Fruit fly (Drosophila melanogaster) whole organism, embryonic: ENCODE measurements around the gene CG42847.
A peak's percentile ranks its signal among the peaks of the same experiment; 100 is the strongest.

Source experiments
- Adf1 ChIP-seq: fragments of 200-800 bp; sonication (Bioruptor generic); IDR thresholded peaks from 2 replicates; pipeline ENCODE4 v1.3.6; 2022; ENCODE audit warnings: missing biosample characterization, missing genetic modification characterization
- Asciz ChIP-seq: fragments of 200-800 bp; sonication (Bioruptor generic); optimal IDR thresholded peaks from 2 replicates; lab custom pipeline; 2017; ENCODE audit warnings: missing biosample characterization, mild to moderate bottlenecking, missing genetic modification characterization, missing genetic modification reagents
- B-H2 ChIP-seq: fragments of 200-800 bp; sonication (Bioruptor generic); optimal IDR thresholded peaks from 2 replicates; lab custom pipeline; 2018; ENCODE audit warnings: missing biosample characterization, mild to moderate bottlenecking, missing genetic modification characterization
- CG10431 ChIP-seq: fragments of 200-800 bp; sonication (Bioruptor generic); optimal IDR thresholded peaks from 3 replicates; lab custom pipeline; 2018; ENCODE audit warnings: missing biosample characterization, mild to moderate bottlenecking, missing genetic modification characterization
- CG10543 ChIP-seq: fragments of 200-800 bp; sonication (Bioruptor generic); optimal IDR thresholded peaks from 3 replicates; lab custom pipeline; 2017; ENCODE audit warnings: missing biosample characterization, mild to moderate bottlenecking, missing genetic modification characterization, moderate library complexity
- CG12104 ChIP-seq: fragments of 200-800 bp; sonication (Bioruptor generic); optimal IDR thresholded peaks from 3 replicates; lab custom pipeline; 2016; ENCODE audit warnings: missing biosample characterization, missing genetic modification characterization
- CG16815 ChIP-seq: fragments of 200-800 bp; sonication (Bioruptor generic); optimal IDR thresholded peaks from 3 replicates; lab custom pipeline; 2017; ENCODE audit warnings: missing biosample characterization, mild to moderate bottlenecking, missing genetic modification characterization
- CG17612 ChIP-seq: fragments of 200-800 bp; sonication (Bioruptor generic); IDR thresholded peaks from 2 replicates; pipeline ENCODE4 v1.3.6; 2022; ENCODE audit warnings: missing biosample characterization, missing genetic modification characterization
- CG2199 ChIP-seq: fragments of 200-800 bp; sonication (Bioruptor generic); IDR thresholded peaks from 3 replicates; pipeline ENCODE4 v1.3.6; 2022; ENCODE audit warnings: missing biosample characterization, missing genetic modification characterization
- CG2678 ChIP-seq: fragments of 200-800 bp; sonication (Bioruptor generic); optimal IDR thresholded peaks from 3 replicates; lab custom pipeline; 2019; ENCODE audit warnings: missing biosample characterization, mild to moderate bottlenecking, missing genetic modification characterization, moderate library complexity
- CG30020 ChIP-seq: fragments of 200-800 bp; optimal IDR thresholded peaks from 2 replicates; lab custom pipeline; 2019; ENCODE audit warnings: missing biosample characterization, mild to moderate bottlenecking, missing genetic modification characterization, moderate library complexity
- CG3163 ChIP-seq: fragments of 200-800 bp; sonication (Bioruptor generic); optimal IDR thresholded peaks from 3 replicates; lab custom pipeline; 2016; ENCODE audit warnings: missing biosample characterization, missing genetic modification characterization
- CG33213 ChIP-seq: fragments of 200-800 bp; sonication (Bioruptor generic); optimal IDR thresholded peaks from 3 replicates; lab custom pipeline; 2016; ENCODE audit warnings: missing biosample characterization, missing genetic modification characterization
- CG33557 ChIP-seq: fragments of 200-800 bp; sonication (Bioruptor generic); optimal IDR thresholded peaks from 2 replicates; lab custom pipeline; 2019; ENCODE audit warnings: missing biosample characterization, mild to moderate bottlenecking, missing genetic modification characterization, moderate library complexity
- CG3407 ChIP-seq: fragments of 200-800 bp; sonication (Bioruptor generic); optimal IDR thresholded peaks from 2 replicates; lab custom pipeline; 2018; ENCODE audit warnings: missing biosample characterization, mild to moderate bottlenecking, missing genetic modification characterization
- CG34422 ChIP-seq: fragments of 200-800 bp; sonication (Bioruptor generic); IDR thresholded peaks from 3 replicates; pipeline ENCODE4 v1.3.6; 2022; ENCODE audit warnings: missing biosample characterization, missing genetic modification characterization
- CG3995 ChIP-seq: fragments of 200-800 bp; sonication (Bioruptor generic); optimal IDR thresholded peaks from 3 replicates; lab custom pipeline; 2016; ENCODE audit warnings: missing biosample characterization, missing genetic modification characterization
- CG4282 ChIP-seq: fragments of 200-800 bp; sonication (Bioruptor generic); optimal IDR thresholded peaks from 2 replicates; lab custom pipeline; 2016; ENCODE audit warnings: missing biosample characterization, missing genetic modification characterization
- CG5245 ChIP-seq: fragments of 200-800 bp; sonication (Bioruptor generic); optimal IDR thresholded peaks from 3 replicates; lab custom pipeline; 2016; ENCODE audit warnings: missing biosample characterization, missing genetic modification characterization
- CG7963 ChIP-seq: fragments of 200-800 bp; sonication (Bioruptor generic); IDR thresholded peaks from 3 replicates; pipeline ENCODE4 v1.3.6; 2022; ENCODE audit warnings: missing biosample characterization, missing genetic modification characterization; ENCODE audit not compliant: partially characterized antibody
- CG9797 ChIP-seq: fragments of 200-800 bp; sonication (Bioruptor generic); optimal IDR thresholded peaks from 3 replicates; lab custom pipeline; 2018; ENCODE audit warnings: missing biosample characterization, mild to moderate bottlenecking, missing genetic modification characterization
- Dfd ChIP-seq, 2 experiments: fragments of >200 bp; optimal IDR thresholded peaks; 2 replicates each; lab custom pipeline; 2017; ENCODE audit warnings: missing biosample characterization in 2 of 2, missing genetic modification characterization in 2 of 2
- Drgx ChIP-seq: fragments of 200-800 bp; sonication (Bioruptor generic); IDR thresholded peaks from 2 replicates; pipeline ENCODE4 v1.3.6; 2022; ENCODE audit warnings: missing biosample characterization, missing genetic modification characterization
- Med ChIP-seq: fragments of 200-800 bp; sonication (Bioruptor generic); peaks from one replicate; lab custom pipeline; 2016; ENCODE audit warnings: missing biosample characterization, missing genetic modification characterization, mild to moderate bottlenecking, inconsistent platforms, moderate library complexity
- Pdp1 ChIP-seq, 2 experiments: fragments of 200-800 bp; sonication (Bioruptor generic); optimal IDR thresholded peaks; 3 replicates each; lab custom pipeline; 2016; ENCODE audit warnings: missing biosample characterization in 2 of 2, missing genetic modification characterization in 2 of 2, mild to moderate bottlenecking in 1 of 2, moderate library complexity in 1 of 2
- Spps ChIP-seq: fragments of 200-800 bp; sonication (Bioruptor generic); optimal IDR thresholded peaks from 2 replicates; lab custom pipeline; 2018; ENCODE audit warnings: missing biosample characterization, mild to moderate bottlenecking, missing genetic modification characterization
- Vsx1 ChIP-seq: fragments of 200-800 bp; sonication (Bioruptor generic); optimal IDR thresholded peaks from 2 replicates; lab custom pipeline; 2017; ENCODE audit warnings: missing biosample characterization, mild to moderate bottlenecking, missing genetic modification characterization, missing genetic modification reagents
- aop ChIP-seq: fragments of 200-800 bp; sonication (Bioruptor generic); IDR thresholded peaks from 2 replicates; pipeline ENCODE4 v1.3.6; 2022; ENCODE audit warnings: missing biosample characterization, missing genetic modification characterization
- crol ChIP-seq: fragments of 200-800 bp; sonication (Bioruptor generic); IDR thresholded peaks from 2 replicates; pipeline ENCODE4 v1.3.6; 2022; ENCODE audit warnings: missing biosample characterization, missing genetic modification characterization
- da ChIP-seq: fragments of 200-800 bp; sonication (Bioruptor generic); optimal IDR thresholded peaks from 2 replicates; lab custom pipeline; 2016; ENCODE audit warnings: missing biosample characterization, missing genetic modification characterization
- disco-r ChIP-seq: fragments of 200-800 bp; sonication (Bioruptor generic); optimal IDR thresholded peaks from 2 replicates; lab custom pipeline; 2016; ENCODE audit warnings: missing biosample characterization, missing genetic modification characterization
- dm ChIP-seq: fragments of 200-800 bp; sonication (Bioruptor generic); optimal IDR thresholded peaks from 3 replicates; lab custom pipeline; 2016; ENCODE audit warnings: missing biosample characterization, missing genetic modification characterization
- eyg ChIP-seq: fragments of 200-800 bp; sonication (Bioruptor generic); optimal IDR thresholded peaks from 3 replicates; lab custom pipeline; 2016; ENCODE audit warnings: missing biosample characterization, missing genetic modification characterization
- fd3F ChIP-seq: fragments of 200-800 bp; sonication (Bioruptor generic); optimal IDR thresholded peaks from 2 replicates; lab custom pipeline; 2018; ENCODE audit warnings: missing biosample characterization, mild to moderate bottlenecking, missing genetic modification characterization, moderate library complexity
- fu2 ChIP-seq: fragments of 200-800 bp; sonication (Bioruptor generic); optimal IDR thresholded peaks from 2 replicates; lab custom pipeline; 2016; ENCODE audit warnings: missing biosample characterization, missing genetic modification characterization
- gce ChIP-seq: fragments of 200-800 bp; sonication (Bioruptor generic); IDR thresholded peaks from 3 replicates; pipeline ENCODE4 v1.3.6; 2022; ENCODE audit warnings: missing biosample characterization, missing genetic modification characterization
- hb ChIP-seq: fragments of 200-800 bp; sonication (Bioruptor generic); IDR thresholded peaks from 3 replicates; pipeline ENCODE4 v1.3.6; 2022; ENCODE audit warnings: missing biosample characterization, missing genetic modification characterization; ENCODE audit not compliant: partially characterized antibody
- jigr1 ChIP-seq: fragments of 200-800 bp; sonication (Bioruptor generic); IDR thresholded peaks from 3 replicates; pipeline ENCODE4 v1.3.6; 2022; ENCODE audit warnings: missing biosample characterization, missing genetic modification characterization
- klu ChIP-seq: fragments of 200-800 bp; sonication (Bioruptor generic); IDR thresholded peaks from 2 replicates; pipeline ENCODE4 v1.3.6; 2022; ENCODE audit warnings: missing biosample characterization, missing genetic modification characterization
- schlank ChIP-seq: fragments of 200-800 bp; sonication (Bioruptor generic); optimal IDR thresholded peaks from 2 replicates; lab custom pipeline; 2018; ENCODE audit warnings: missing biosample characterization, mild to moderate bottlenecking, missing genetic modification characterization
- scrt ChIP-seq: fragments of 200-800 bp; sonication (Bioruptor generic); optimal IDR thresholded peaks from 2 replicates; lab custom pipeline; 2018; ENCODE audit warnings: missing biosample characterization, mild to moderate bottlenecking, missing genetic modification characterization, moderate library complexity
- sens ChIP-seq: fragments of 200-800 bp; sonication (Bioruptor generic); peaks from one replicate; lab custom pipeline; 2016; ENCODE audit warnings: missing biosample characterization, missing genetic modification characterization
- sqz ChIP-seq: fragments of 200-800 bp; sonication (Bioruptor generic); optimal IDR thresholded peaks from 3 replicates; lab custom pipeline; 2018; ENCODE audit warnings: missing biosample characterization, mild to moderate bottlenecking, missing genetic modification characterization
- sr ChIP-seq: fragments of 200-800 bp; sonication (Bioruptor generic); IDR thresholded peaks from 3 replicates; pipeline ENCODE4 v1.3.6; 2022; ENCODE audit warnings: missing biosample characterization, missing genetic modification characterization
- sug ChIP-seq: fragments of 200-800 bp; optimal IDR thresholded peaks from 2 replicates; lab custom pipeline; 2019; ENCODE audit warnings: missing biosample characterization, mild to moderate bottlenecking, missing genetic modification characterization, moderate library complexity
- tgo ChIP-seq: fragments of 200-800 bp; sonication (Bioruptor generic); IDR thresholded peaks from 3 replicates; pipeline ENCODE4 v1.3.6; 2022; ENCODE audit warnings: missing biosample characterization, missing genetic modification characterization
- tin ChIP-seq: fragments of 200-800 bp; sonication (Bioruptor generic); optimal IDR thresholded peaks from 3 replicates; lab custom pipeline; 2016; ENCODE audit warnings: missing biosample characterization, missing genetic modification characterization
- tio ChIP-seq: fragments of 200-800 bp; sonication (Bioruptor generic); optimal IDR thresholded peaks from 2 replicates; lab custom pipeline; 2017; ENCODE audit warnings: missing biosample characterization, missing genetic modification characterization, inconsistent platforms
- wdn ChIP-seq: fragments of 200-800 bp; sonication (Bioruptor generic); IDR thresholded peaks from 2 replicates; pipeline ENCODE4 v1.3.6; 2022; ENCODE audit warnings: missing biosample characterization, missing genetic modification characterization
- yki ChIP-seq: fragments of >200 bp; optimal IDR thresholded peaks from 3 replicates; lab custom pipeline; 2018
- z ChIP-seq: fragments of 200-800 bp; sonication (Bioruptor generic); IDR thresholded peaks from 3 replicates; pipeline ENCODE4 v1.3.6; 2022; ENCODE audit warnings: missing biosample characterization, missing genetic modification characterization
- zf30C ChIP-seq: fragments of 200-800 bp; sonication (Bioruptor generic); optimal IDR thresholded peaks from 3 replicates; lab custom pipeline; 2018; ENCODE audit warnings: missing biosample characterization, mild to moderate bottlenecking, missing genetic modification characterization

The CG42847 gene

DNA sequence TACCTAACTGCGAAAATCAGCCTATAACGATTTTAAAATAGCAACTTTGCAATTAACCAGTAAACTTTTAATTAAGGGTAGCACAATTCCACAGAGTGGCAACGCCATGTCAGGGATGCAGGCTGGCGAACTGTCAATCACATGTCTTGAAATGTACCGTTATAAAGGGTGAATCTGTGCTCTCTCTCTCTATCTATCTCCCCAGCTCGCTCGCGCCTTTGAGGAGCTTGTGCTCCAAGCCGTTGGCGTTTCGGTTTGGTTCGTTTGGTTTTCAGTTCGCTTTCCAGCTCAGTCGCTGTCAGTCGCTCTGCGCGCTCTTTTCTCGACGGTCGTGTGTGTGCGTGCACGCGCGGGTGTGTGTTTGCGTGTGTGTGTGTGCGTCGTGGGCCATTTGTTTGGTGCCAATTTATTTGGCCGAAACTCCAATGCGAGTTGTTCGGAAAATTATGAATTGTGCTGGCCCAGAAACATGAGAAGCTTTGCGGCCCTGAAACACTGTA, 9.6 kb downstream of the CG42847 start, which contains the start of gene numb (continued):
- TF ChIP-seq CG33557 (no peak), eyg (no peak), scrt (GFP tag; lab: Kevin White, UChicago) (peak; percentile 32), tio (GFP tag; lab: Kevin White, UChicago) (no peak), aop (GFP tag; lab: Robert Waterston, UW) (no peak), CG9797 (GFP tag; lab: Kevin White, UChicago) (no peak), CG10543 (peak; percentile 52), Dfd (GFP tag; optimal IDR thresholded peaks at IDR 0.05; lab: Kevin White, UChicago) (peak in 1 of 2 experiments; percentile 33), CG5245 (GFP tag; lab: Kevin White, UChicago) (no peak), Spps (no peak), dm (GFP tag; lab: Kevin White, UChicago) (peak; percentile 42), tin (GFP tag; lab: Kevin White, UChicago) (no peak), CG17612 (no peak), wdn (GFP tag; lab: Robert Waterston, UW) (no peak), CG4282 (GFP tag; lab: Kevin White, UChicago) (peak; percentile 11), gce (GFP tag; lab: Robert Waterston, UW) (0 out of 3 replicates have a peak, but pooled peaks have one; percentile 28), crol (GFP tag; lab: Robert Waterston, UW) (no peak), zf30C (GFP tag; lab: Kevin White, UChicago) (no peak), CG3163 (GFP tag; lab: Kevin White, UChicago) (peak; percentile 48), Med (GFP tag; lab: Kevin White, UChicago) (peak; percentile 42), disco-r (GFP tag; lab: Kevin White, UChicago) (no peak), CG12104 (GFP tag; lab: Kevin White, UChicago) (no peak), hb (no peak), CG3407 (GFP tag; lab: Kevin White, UChicago) (no peak), sqz (GFP tag; lab: Kevin White, UChicago) (no peak), yki (no peak), CG30020 (no peak), sug (tag; lab: Kevin White, UChicago) (no peak), CG34422 (peak; percentile 56; the same call in 1 of the 3 replicates), Drgx (GFP tag; lab: Robert Waterston, UW) (no peak), Vsx1 (no peak), fd3F (no peak), CG2199 (GFP tag; lab: Robert Waterston, UW) (peak; percentile 68; the same call in 1 of the 3 replicates), jigr1 (GFP tag; lab: Robert Waterston, UW) (no peak), sens (GFP tag; lab: Kevin White, UChicago) (peak; percentile 69), Asciz (GFP tag; lab: Kevin White, UChicago) (no peak), CG16815 (GFP tag; lab: Kevin White, UChicago) (no peak), CG10431 (no peak), klu (0 out of 2 replicates have a peak, but pooled peaks have one; percentile 30), fu2 (GFP tag; lab: Kevin White, UChicago) (no peak), z (GFP tag; lab: Robert Waterston, UW) (peak; percentile 59; the same call in 1 of the 3 replicates), CG2678 (tag; lab: Kevin White, UChicago) (no peak), tgo (no peak), CG3995 (GFP tag; lab: Kevin White, UChicago) (no peak), B-H2 (no peak), schlank (tag; lab: Kevin White, UChicago) (no peak), CG7963 (GFP tag; lab: Robert Waterston, UW) (no peak), sr (GFP tag; lab: Robert Waterston, UW) (peak; percentile 58; the same call in 2 of the 3 replicates), Pdp1 (GFP tag; optimal IDR thresholded peaks at IDR 0.05; lab: Kevin White, UChicago) (no peak), CG33213 (GFP tag; lab: Kevin White, UChicago) (no peak), da (GFP tag; lab: Kevin White, UChicago) (no peak), Adf1 (peak; percentile 50; the same call in 1 of the 2 replicates)
